Worm (Caenorhabditis elegans) whole organism, early embryonic: ENCODE measurements around the gene appg-2.

Experiments
- F13C5.2 ChIP-seq: sonication (generic microtip); optimal IDR thresholded peaks from 2 replicates; lab custom pipeline; 2017; ENCODE audit warnings: mild to moderate bottlenecking, missing genetic modification characterization, inconsistent platforms, missing compliant biosample characterization
- ama-1 ChIP-seq: fragments of 150-350 bp; optimal IDR thresholded peaks from 2 replicates; lab custom pipeline; 2014
- ceh-13 ChIP-seq: fragments of 200-800 bp; sonication (Bioruptor generic); optimal IDR thresholded peaks from 2 replicates; lab custom pipeline; 2018; ENCODE audit warnings: mild to moderate bottlenecking, missing genetic modification characterization, missing compliant biosample characterization
- ets-7 ChIP-seq: sonication (generic microtip); optimal IDR thresholded peaks from 2 replicates; lab custom pipeline; 2016; ENCODE audit warnings: missing genotype, missing genetic modification characterization, missing compliant biosample characterization
- hmg-4 ChIP-seq: fragments of 200-800 bp; sonication (Bioruptor generic); optimal IDR thresholded peaks from 2 replicates; lab custom pipeline; 2018; ENCODE audit warnings: mild to moderate bottlenecking, missing genetic modification characterization, missing compliant biosample characterization
- hnd-1 ChIP-seq: sonication (generic microtip); optimal IDR thresholded peaks from 2 replicates; lab custom pipeline; 2016; ENCODE audit warnings: missing genetic modification characterization, missing compliant biosample characterization
- pes-1 ChIP-seq: fragments of 200-800 bp; sonication (Bioruptor generic); IDR thresholded peaks from 2 replicates; pipeline ENCODE4 v1.3.6; 2022; ENCODE audit warnings: missing genetic modification reagents, missing genetic modification characterization, missing compliant biosample characterization
- sea-1 ChIP-seq: fragments of 200-800 bp; sonication (Bioruptor generic); conservative IDR thresholded peaks from 2 replicates; pipeline ENCODE4 v1.3.6; 2022; ENCODE audit warnings: missing genetic modification characterization, missing compliant biosample characterization

DNA sequence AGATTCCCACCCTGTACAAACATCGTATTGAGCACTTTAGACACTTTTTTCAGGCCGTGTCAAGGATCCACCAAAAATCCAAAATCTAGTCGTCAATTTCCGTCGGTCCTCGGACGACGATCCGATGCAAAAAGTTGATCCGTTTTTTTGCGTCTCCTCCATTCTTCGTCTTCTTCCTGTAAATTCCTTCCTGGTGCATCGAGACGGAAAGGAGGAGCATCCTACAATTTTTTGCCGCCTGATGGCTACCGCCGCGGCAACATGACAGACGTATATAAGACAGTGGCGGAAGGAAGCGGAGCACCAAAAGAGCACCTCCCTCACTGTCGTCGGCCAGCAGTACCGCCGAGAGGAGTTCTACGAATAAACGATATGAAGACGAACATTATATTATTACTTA, at the start of gene appg-2:
- TF ChIP-seq ama-1 (lab: Kevin White, UChicago): no peak
- no peak for TF ChIP-seq pes-1 (GFP tag; lab: Robert Waterston, UW)
- TF ChIP-seq hmg-4 (GFP tag; lab: Kevin White, UChicago): no peak
- no peak for TF ChIP-seq hnd-1
- no peak for TF ChIP-seq ceh-13
- no peak for TF ChIP-seq sea-1 (GFP tag; lab: Robert Waterston, UW)
- TF ChIP-seq ets-7 (tag; lab: Kevin White, UChicago): no peak
- no peak for TF ChIP-seq F13C5.2 (tag; lab: Kevin White, UChicago)
